Worm (Caenorhabditis elegans): ENCODE results near the gene spp-10.

The spp-10 gene

DNA sequence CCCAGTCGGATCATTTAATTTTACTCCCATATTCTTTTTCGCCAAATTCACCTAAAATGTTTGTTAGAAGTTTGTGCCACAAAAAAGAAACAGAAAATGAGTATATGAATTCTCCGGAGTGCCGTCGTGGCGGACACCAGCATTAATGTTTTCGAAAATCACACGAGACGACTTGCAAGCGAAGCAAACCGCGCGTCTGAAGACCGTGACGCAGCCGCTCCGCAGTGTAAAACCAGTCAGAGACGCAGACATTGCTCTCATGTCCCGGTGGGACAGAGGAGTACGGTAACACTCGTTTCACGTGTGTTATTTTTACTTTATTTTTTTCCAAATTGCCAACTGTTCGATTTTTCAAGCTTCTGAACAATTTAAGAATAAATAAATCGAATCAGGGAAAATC, 44.3 kb upstream of the spp-10 start, which contains the start of the genes T26A8.4 and pdtf-1:
T26A8.4 (minus strand) TSS at position 185 of the 400 bp plus-strand sequence.
pdtf-1 (plus strand) TSS at position 330 of the 400 bp plus-strand sequence.
- TF ChIP-seq blmp-1 (tag; optimal IDR thresholded peaks at IDR 0.05) (peak; percentile 23), lin-13 (tag; optimal IDR thresholded peaks at IDR 0.05) (peak; percentile 91), snpc-4 (tag; optimal IDR thresholded peaks at IDR 0.05) (no peak), ceh-83 (GFP tag; optimal IDR thresholded peaks at IDR 0.05) (peak; percentile 80), M03D4.4 (tag; optimal IDR thresholded peaks at IDR 0.05) (peak; percentile 35), pha-4 (tag; optimal IDR thresholded peaks at IDR 0.05) (peak; percentile 98), ztf-11 (tag; optimal IDR thresholded peaks at IDR 0.05) (peak; percentile 81), bed-3 (GFP tag; optimal IDR thresholded peaks at IDR 0.05) (no peak), sem-2 (GFP tag; optimal IDR thresholded peaks at IDR 0.05) (peak; percentile 16), ceh-39 (tag; optimal IDR thresholded peaks at IDR 0.05) (peak; percentile 100), unc-62 (GFP tag; optimal IDR thresholded peaks at IDR 0.05) (peak; percentile 89), sptf-1 (tag; optimal IDR thresholded peaks at IDR 0.05) (peak; percentile 80), mab-5 (tag; optimal IDR thresholded peaks at IDR 0.05) (peak; percentile 38), flh-1 (GFP tag; optimal IDR thresholded peaks at IDR 0.05) (no peak), ceh-43 (GFP tag; optimal IDR thresholded peaks at IDR 0.05) (peak; percentile 51), elt-3 (tag; optimal IDR thresholded peaks at IDR 0.05) (peak; percentile 46), elt-1 (tag; optimal IDR thresholded peaks at IDR 0.05; ENCODE audit: borderline replicate concordance, insufficient read depth) (no peak), nhr-12 (tag; optimal IDR thresholded peaks at IDR 0.05) (peak; percentile 66), nhr-237 (tag; optimal IDR thresholded peaks at IDR 0.05) (peak; percentile 95), drap-1 (GFP tag; optimal IDR thresholded peaks at IDR 0.05) (peak; percentile 64), nhr-2 (tag; optimal IDR thresholded peaks at IDR 0.05) (peak; percentile 64), tbx-8 (GFP tag; optimal IDR thresholded peaks at IDR 0.05) (no peak), unc-39 (tag; optimal IDR thresholded peaks at IDR 0.05) (no peak), mep-1 (tag; optimal IDR thresholded peaks at IDR 0.05) (peak; percentile 99), hlh-1 (tag; optimal IDR thresholded peaks at IDR 0.05) (peak; percentile 97), zip-8 (tag; optimal IDR thresholded peaks at IDR 0.05) (peak; percentile 25), lsy-2 (tag; optimal IDR thresholded peaks at IDR 0.05) (peak; percentile 99), nhr-28 (tag; optimal IDR thresholded peaks at IDR 0.05) (no peak), mls-2 (tag; optimal IDR thresholded peaks at IDR 0.05) (peak; percentile 49), cnd-1 (tag; optimal IDR thresholded peaks at IDR 0.05) (peak; percentile 63), ces-1 (GFP tag; optimal IDR thresholded peaks at IDR 0.05) (peak; percentile 83), nhr-76 (tag; optimal IDR thresholded peaks at IDR 0.05) (no peak), unc-120 (tag; optimal IDR thresholded peaks at IDR 0.05; ENCODE audit: poor library complexity, severe bottlenecking) (peak; percentile 51), ham-2 (GFP tag; optimal IDR thresholded peaks at IDR 0.05) (peak; percentile 76), lin-32 (GFP tag; optimal IDR thresholded peaks at IDR 0.05) (no peak)

ce11 chrIV:8446904-8447303, 30.1 kb upstream of the spp-10 start, which contains the start of gene T01B11.1:
Gene T01B11.1 (plus strand): TSS chrIV:8447204.
- no peak for TF ChIP-seq unc-62 (GFP tag; optimal IDR thresholded peaks at IDR 0.05)
- TF ChIP-seq nhr-237 (tag; optimal IDR thresholded peaks at IDR 0.05) = no peak
- no peak for TF ChIP-seq ceh-83 (GFP tag; optimal IDR thresholded peaks at IDR 0.05)
- TF ChIP-seq nhr-2 (tag; optimal IDR thresholded peaks at IDR 0.05) = no peak
- no peak for TF ChIP-seq mls-2 (tag; optimal IDR thresholded peaks at IDR 0.05)
- TF ChIP-seq tbx-8 (GFP tag; optimal IDR thresholded peaks at IDR 0.05) = no peak

DNA sequence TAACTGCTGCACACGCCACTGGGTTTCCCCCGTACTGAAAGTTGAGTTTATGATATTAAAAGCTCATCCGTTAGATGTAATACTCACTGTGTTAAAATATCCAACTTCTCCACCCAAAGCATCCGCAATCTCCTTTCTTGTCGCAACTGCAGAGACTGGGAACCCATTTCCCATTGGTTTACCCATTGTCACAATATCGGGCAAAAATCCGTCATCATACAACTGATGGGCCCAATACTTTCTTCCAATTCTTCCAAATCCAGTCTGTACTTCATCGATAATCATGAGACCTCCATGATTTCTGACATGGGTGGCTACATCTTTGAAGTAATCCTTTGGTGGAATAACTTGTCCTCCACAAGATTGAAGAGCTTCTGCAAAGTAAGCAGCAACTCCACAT, 27.1 kb upstream of the spp-10 start:
- TF ChIP-seq nhr-12 (tag; optimal IDR thresholded peaks at IDR 0.05) (no peak), hlh-1 (tag; optimal IDR thresholded peaks at IDR 0.05) (no peak), snpc-4 (tag; optimal IDR thresholded peaks at IDR 0.05) (no peak), lin-13 (tag; optimal IDR thresholded peaks at IDR 0.05) (no peak), lsy-2 (tag; optimal IDR thresholded peaks at IDR 0.05) (no peak), ceh-83 (GFP tag; optimal IDR thresholded peaks at IDR 0.05) (no peak), ham-2 (GFP tag; optimal IDR thresholded peaks at IDR 0.05) (no peak), nhr-76 (tag; optimal IDR thresholded peaks at IDR 0.05) (no peak), drap-1 (GFP tag; optimal IDR thresholded peaks at IDR 0.05) (no peak), elt-1 (tag; optimal IDR thresholded peaks at IDR 0.05; ENCODE audit: borderline replicate concordance, insufficient read depth) (no peak), sem-2 (GFP tag; optimal IDR thresholded peaks at IDR 0.05) (no peak), mab-5 (tag; optimal IDR thresholded peaks at IDR 0.05) (no peak), unc-39 (tag; optimal IDR thresholded peaks at IDR 0.05) (no peak), tbx-8 (GFP tag; optimal IDR thresholded peaks at IDR 0.05) (no peak), M03D4.4 (tag; optimal IDR thresholded peaks at IDR 0.05) (no peak), lin-32 (GFP tag; optimal IDR thresholded peaks at IDR 0.05) (no peak), bed-3 (GFP tag; optimal IDR thresholded peaks at IDR 0.05) (no peak), blmp-1 (tag; optimal IDR thresholded peaks at IDR 0.05) (no peak), nhr-237 (tag; optimal IDR thresholded peaks at IDR 0.05) (no peak)

All from whole organism, mixed stage, embryonic.